Worm (Caenorhabditis elegans) whole organism, L1 larva: ENCODE results near the gene chmp-7.

Source experiments
- C04F5.9 ChIP-seq: sonication (generic microtip); optimal IDR thresholded peaks from 2 replicates; lab custom pipeline; 2016; ENCODE audit warnings: missing genetic modification characterization, missing compliant biosample characterization
- C34B4.2 ChIP-seq: sonication (generic microtip); optimal IDR thresholded peaks from 2 replicates; lab custom pipeline; 2017; ENCODE audit warnings: mild to moderate bottlenecking, missing genetic modification characterization, missing compliant biosample characterization
- aha-1 ChIP-seq: fragments of 150-350 bp; optimal IDR thresholded peaks from 2 replicates; lab custom pipeline; 2014; ENCODE audit warnings: missing biosample characterization, missing genetic modification characterization
- alr-1 ChIP-seq: fragments of 200-800 bp; sonication (Bioruptor generic); optimal IDR thresholded peaks from 2 replicates; lab custom pipeline; 2018; ENCODE audit warnings: borderline replicate concordance, mild to moderate bottlenecking, missing genetic modification characterization, missing compliant biosample characterization
- blmp-1 ChIP-seq: fragments of 150-350 bp; optimal IDR thresholded peaks from 2 replicates; lab custom pipeline; 2014; ENCODE audit warnings: missing biosample characterization, missing genetic modification characterization
- ceh-8 ChIP-seq: fragments of 200-800 bp; sonication (Bioruptor generic); optimal IDR thresholded peaks from 2 replicates; lab custom pipeline; 2018; ENCODE audit warnings: mild to moderate bottlenecking, missing genetic modification characterization, moderate library complexity, missing compliant biosample characterization
- ceh-82 ChIP-seq, 3 experiments: fragments of 150-350 bp in 1 of 3; sonication (generic microtip) in 2 of 3; optimal IDR thresholded peaks; 2 replicates each; lab custom pipeline; 2014 to 2017; ENCODE audit warnings: missing biosample characterization in 3 of 3, missing genetic modification characterization in 3 of 3
- ceh-88 ChIP-seq: fragments of 200-800 bp; sonication (Bioruptor generic); IDR thresholded peaks from 2 replicates; pipeline ENCODE4 v1.3.6; 2022; ENCODE audit warnings: missing genetic modification characterization, missing compliant biosample characterization
- dpl-1 ChIP-seq, 3 experiments: fragments of 150-350 bp in 2 of 3; sonication (generic microtip) in 1 of 3; optimal IDR thresholded peaks; 2 replicates each; lab custom pipeline; 2014 to 2017; ENCODE audit warnings: missing biosample characterization in 3 of 3, missing genetic modification characterization in 3 of 3, missing genetic modification reagents in 3 of 3
- dsc-1 ChIP-seq: sonication (generic microtip); optimal IDR thresholded peaks from 2 replicates; lab custom pipeline; 2016; ENCODE audit warnings: mild to moderate bottlenecking, missing genetic modification characterization, missing compliant biosample characterization
- efl-1 ChIP-seq, 4 experiments: fragments of 150-350 bp; optimal IDR thresholded peaks in 3 of 4; peaks in 1 of 4; 1 replicate in 1 of 4; 2 replicates in 3 of 4; lab custom pipeline; 2014; ENCODE audit warnings: missing biosample characterization in 2 of 4, missing genetic modification characterization in 2 of 4, missing genetic modification reagents in 2 of 4
- egl-27 ChIP-seq, 2 experiments: fragments of 150-350 bp in 1 of 2; sonication (generic microtip); optimal IDR thresholded peaks; 3 replicates each; lab custom pipeline; 2017 to 2018; ENCODE audit warnings: missing biosample characterization in 2 of 2, missing genetic modification characterization in 2 of 2, missing genetic modification reagents in 2 of 2
- elt-3 ChIP-seq, 6 experiments: fragments of 150-350 bp in 1 of 6; sonication (generic microtip); optimal IDR thresholded peaks; 2 replicates each; lab custom pipeline; 2017 to 2018; ENCODE audit warnings: missing biosample characterization in 6 of 6, missing genetic modification characterization in 6 of 6, inconsistent platforms in 1 of 6
- ets-5 ChIP-seq: fragments of 200-800 bp; sonication (Bioruptor generic); IDR thresholded peaks from 2 replicates; pipeline ENCODE4 v1.3.6; 2022; ENCODE audit warnings: missing genetic modification characterization, missing compliant biosample characterization
- fkh-8 ChIP-seq: sonication (generic microtip); optimal IDR thresholded peaks from 2 replicates; lab custom pipeline; 2016; ENCODE audit warnings: mild to moderate bottlenecking, missing genetic modification characterization, missing compliant biosample characterization
- hlh-17 ChIP-seq: fragments of 200-800 bp; sonication (Bioruptor generic); optimal IDR thresholded peaks from 2 replicates; lab custom pipeline; 2018; ENCODE audit warnings: missing genetic modification characterization, mild to moderate bottlenecking, missing compliant biosample characterization, moderate library complexity, borderline replicate concordance
- hpl-2 ChIP-seq: fragments of 150-350 bp; optimal IDR thresholded peaks from 2 replicates; lab custom pipeline; 2014; ENCODE audit warnings: missing biosample characterization, missing genetic modification reagents, missing genetic modification characterization
- irx-1 ChIP-seq: sonication (generic microtip); optimal IDR thresholded peaks from 2 replicates; lab custom pipeline; 2016; ENCODE audit warnings: missing genetic modification characterization, missing compliant biosample characterization
- lin-14 ChIP-seq: fragments of 200-800 bp; sonication (Bioruptor generic); optimal IDR thresholded peaks from 2 replicates; lab custom pipeline; 2018; ENCODE audit warnings: mild to moderate bottlenecking, missing genetic modification characterization, moderate library complexity, missing compliant biosample characterization
- lin-39 ChIP-seq: fragments of 150-350 bp; optimal IDR thresholded peaks from 2 replicates; lab custom pipeline; 2014; ENCODE audit warnings: missing biosample characterization, missing genetic modification reagents, missing genetic modification characterization
- lsy-2 ChIP-seq, 2 experiments: fragments of 150-350 bp; optimal IDR thresholded peaks; 2 replicates each; lab custom pipeline; 2014; ENCODE audit warnings: missing biosample characterization in 2 of 2, missing genetic modification characterization in 2 of 2
- mef-2 ChIP-seq: fragments of 150-350 bp; optimal IDR thresholded peaks from 2 replicates; lab custom pipeline; 2014; ENCODE audit warnings: missing biosample characterization, missing genetic modification characterization
- mep-1 ChIP-seq: fragments of 150-350 bp; optimal IDR thresholded peaks from 2 replicates; lab custom pipeline; 2014; ENCODE audit warnings: missing biosample characterization, missing genetic modification characterization
- nhr-11 ChIP-seq: fragments of 150-350 bp; optimal IDR thresholded peaks from 2 replicates; lab custom pipeline; 2014; ENCODE audit warnings: missing biosample characterization, missing genetic modification characterization
- nhr-20 ChIP-seq: sonication (generic microtip); optimal IDR thresholded peaks from 2 replicates; lab custom pipeline; 2016; ENCODE audit warnings: mild to moderate bottlenecking, missing genetic modification characterization, missing compliant biosample characterization
- nhr-237 ChIP-seq: fragments of 150-350 bp; optimal IDR thresholded peaks from 2 replicates; lab custom pipeline; 2014; ENCODE audit warnings: missing biosample characterization, missing genetic modification characterization
- nhr-47 ChIP-seq: sonication (generic microtip); optimal IDR thresholded peaks from 2 replicates; lab custom pipeline; 2016; ENCODE audit warnings: mild to moderate bottlenecking, missing genetic modification characterization, moderate library complexity, missing compliant biosample characterization
- nhr-76 ChIP-seq: sonication (generic microtip); optimal IDR thresholded peaks from 2 replicates; lab custom pipeline; 2017; ENCODE audit warnings: missing biosample characterization, missing genetic modification characterization
- nhr-77 ChIP-seq: fragments of 150-350 bp; optimal IDR thresholded peaks from 2 replicates; lab custom pipeline; 2014; ENCODE audit warnings: missing biosample characterization, missing genetic modification characterization
- nhr-84 ChIP-seq: sonication (generic microtip); optimal IDR thresholded peaks from 2 replicates; lab custom pipeline; 2017; ENCODE audit warnings: missing biosample characterization, missing genetic modification characterization
- nhr-85 ChIP-seq: sonication (generic microtip); peaks from one replicate; lab custom pipeline; 2016; ENCODE audit warnings: missing genetic modification characterization, inconsistent platforms, missing compliant biosample characterization
- nhr-90 ChIP-seq: sonication (generic microtip); optimal IDR thresholded peaks from 2 replicates; lab custom pipeline; 2016; ENCODE audit warnings: mild to moderate bottlenecking, missing genetic modification characterization, missing compliant biosample characterization; ENCODE audit not compliant: poor library complexity
- pax-3 ChIP-seq: fragments of 200-800 bp; sonication (Bioruptor generic); optimal IDR thresholded peaks from 2 replicates; lab custom pipeline; 2018; ENCODE audit warnings: mild to moderate bottlenecking, missing genetic modification characterization, moderate library complexity, missing compliant biosample characterization
- pqm-1 ChIP-seq: sonication (generic microtip); optimal IDR thresholded peaks from 3 replicates; lab custom pipeline; 2017; ENCODE audit warnings: missing biosample characterization, missing genetic modification characterization
- skn-1 ChIP-seq: fragments of 150-350 bp; optimal IDR thresholded peaks from 2 replicates; lab custom pipeline; 2014; ENCODE audit warnings: missing biosample characterization, missing genetic modification characterization
- snpc-4 ChIP-seq: fragments of 150-350 bp; optimal IDR thresholded peaks from 2 replicates; lab custom pipeline; 2014; ENCODE audit warnings: missing biosample characterization, missing genetic modification characterization
- snu-23 ChIP-seq: sonication (generic microtip); optimal IDR thresholded peaks from 2 replicates; lab custom pipeline; 2016; ENCODE audit warnings: missing genetic modification characterization, missing compliant biosample characterization
- sptf-1 ChIP-seq: fragments of 150-350 bp; optimal IDR thresholded peaks from 2 replicates; lab custom pipeline; 2014; ENCODE audit warnings: missing biosample characterization, missing genetic modification characterization
- sup-37 ChIP-seq: fragments of 200-800 bp; sonication (Bioruptor generic); optimal IDR thresholded peaks from 2 replicates; lab custom pipeline; 2018; ENCODE audit warnings: mild to moderate bottlenecking, missing genetic modification characterization, missing compliant biosample characterization
- swsn-7 ChIP-seq: sonication (generic microtip); optimal IDR thresholded peaks from 2 replicates; lab custom pipeline; 2016; ENCODE audit warnings: missing genetic modification characterization, missing compliant biosample characterization
- tbx-2 ChIP-seq: sonication (generic microtip); optimal IDR thresholded peaks from 2 replicates; lab custom pipeline; 2016; ENCODE audit warnings: missing genetic modification characterization, missing compliant biosample characterization
- unc-130 ChIP-seq: fragments of 150-350 bp; optimal IDR thresholded peaks from 2 replicates; lab custom pipeline; 2017; ENCODE audit warnings: missing biosample characterization, missing genetic modification characterization, inconsistent platforms
- unc-86 ChIP-seq: sonication (generic microtip); optimal IDR thresholded peaks from 2 replicates; lab custom pipeline; 2016; ENCODE audit warnings: missing genetic modification characterization, missing compliant biosample characterization
- unc-98 ChIP-seq: fragments of 200-800 bp; sonication (Bioruptor generic); IDR thresholded peaks from 2 replicates; pipeline ENCODE4 v1.3.6; 2022; ENCODE audit warnings: missing genetic modification characterization, missing compliant biosample characterization
- vab-15 ChIP-seq: sonication (generic microtip); optimal IDR thresholded peaks from 2 replicates; lab custom pipeline; 2017; ENCODE audit warnings: missing genotype, mild to moderate bottlenecking, missing genetic modification characterization, missing compliant biosample characterization
- zip-4 ChIP-seq: fragments of 200-800 bp; sonication (Bioruptor generic); optimal IDR thresholded peaks from 2 replicates; lab custom pipeline; 2018; ENCODE audit warnings: mild to moderate bottlenecking, missing genetic modification characterization, moderate library complexity, missing compliant biosample characterization

chmp-7 gene

ce11 chrII:9057035-9057668, 2.4 kb downstream of the chmp-7 start, which contains the start of gene rpl-32 (continued):
- TF ChIP-seq ceh-88 (peak; percentile 29; the same call in 1 of the 2 replicates), elt-3 (tag; optimal IDR thresholded peaks at IDR 0.05; lab: Kevin White, UChicago) (peak in 3 of 6 experiments; percentile 0 to 89 (median 55)), aha-1 (no peak), pqm-1 (tag; lab: Kevin White, UChicago) (no peak), ets-5 (no peak), pax-3 (tag; lab: Kevin White, UChicago) (no peak), unc-86 (tag; lab: Kevin White, UChicago) (peak; percentile 42), unc-130 (peak; percentile 61), dsc-1 (tag; lab: Kevin White, UChicago) (peak; percentile 45), lin-14 (GFP tag; lab: Kevin White, UChicago) (peak; percentile 87), nhr-11 (tag; lab: Kevin White, UChicago) (no peak), ceh-82 (tag; optimal IDR thresholded peaks at IDR 0.05; lab: Kevin White, UChicago) (peak in 2 of 3 experiments; percentile 64 to 88), fkh-8 (tag; lab: Kevin White, UChicago) (peak; percentile 81), nhr-76 (tag; lab: Kevin White, UChicago) (no peak), nhr-77 (tag; lab: Kevin White, UChicago) (peak; percentile 69), nhr-85 (tag; lab: Kevin White, UChicago) (peak; percentile 88), tbx-2 (tag; lab: Kevin White, UChicago) (peak; percentile 72), alr-1 (tag; lab: Kevin White, UChicago) (no peak), nhr-84 (no peak), zip-4 (no peak), dpl-1 (GFP tag; optimal IDR thresholded peaks at IDR 0.05; lab: Kevin White, UChicago) (peak; percentile 63 to 80 (median 76)), mef-2 (tag; lab: Kevin White, UChicago) (peak; percentile 20), ceh-8 (GFP tag; lab: Kevin White, UChicago) (no peak), C04F5.9 (tag; lab: Kevin White, UChicago) (no peak), hpl-2 (GFP tag; lab: Kevin White, UChicago) (peak; percentile 42), efl-1 (optimal IDR thresholded peaks at IDR 0.05; lab: Kevin White, UChicago) (peak; percentile 74 to 80), efl-1 (GFP tag; optimal IDR thresholded peaks at IDR 0.05 in 1 of 2; lab: Kevin White, UChicago) (peak; percentile 74 to 97), swsn-7 (tag; lab: Kevin White, UChicago) (peak; percentile 67), nhr-47 (tag; lab: Kevin White, UChicago) (peak; percentile 74), sptf-1 (tag; lab: Kevin White, UChicago) (no peak), lin-39 (tag; lab: Kevin White, UChicago) (peak; percentile 53), skn-1 (tag; lab: Kevin White, UChicago) (peak; percentile 89), mep-1 (tag; lab: Kevin White, UChicago) (peak; percentile 92)

ce11 chrII:9059010-9059409, 4.2 kb downstream of the chmp-7 start:
- TF ChIP-seq lsy-2 (tag; optimal IDR thresholded peaks at IDR 0.05; lab: Kevin White, UChicago) (peak; percentile 3 to 7), snpc-4 (tag; lab: Kevin White, UChicago) (no peak), alr-1 (tag; lab: Kevin White, UChicago) (no peak), swsn-7 (tag; lab: Kevin White, UChicago) (no peak)

DNA sequence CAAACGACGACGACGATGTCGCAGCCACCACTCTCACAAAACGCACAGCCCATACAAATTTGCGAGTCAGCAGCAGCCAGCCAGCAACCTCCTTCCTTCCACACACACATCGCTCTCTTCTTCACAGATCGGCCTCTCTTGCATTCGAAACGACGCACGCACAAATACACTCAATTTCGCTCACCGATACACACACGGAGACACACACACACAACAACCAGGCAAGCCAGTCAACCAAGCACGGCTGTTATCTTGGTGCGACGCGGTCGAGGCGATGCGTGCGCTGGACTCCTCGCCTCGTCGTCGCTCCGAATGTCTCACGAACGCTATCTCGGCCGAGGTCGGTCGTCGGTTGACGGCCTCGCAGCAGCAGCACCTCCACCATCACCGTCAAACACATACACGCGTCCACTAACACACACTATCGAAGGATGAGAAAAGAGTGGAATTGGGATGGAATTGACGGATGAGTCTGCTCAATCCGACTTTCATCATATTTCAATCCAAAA, 5.6 kb downstream of the chmp-7 start:
- no peak for TF ChIP-seq hlh-17
- TF ChIP-seq lin-14 (GFP tag; lab: Kevin White, UChicago), result peak; percentile 97
- peak; percentile 90 for TF ChIP-seq nhr-20 (tag; lab: Kevin White, UChicago)
- peak; percentile 64 for TF ChIP-seq nhr-237
- no peak for TF ChIP-seq ceh-88
- TF ChIP-seq skn-1 (tag; lab: Kevin White, UChicago), result peak; percentile 75
- no peak for TF ChIP-seq unc-98 (GFP tag; lab: Robert Waterston, UW)
- TF ChIP-seq vab-15 (tag; lab: Kevin White, UChicago), result no peak
- no peak for TF ChIP-seq sup-37 (GFP tag; lab: Kevin White, UChicago)
- TF ChIP-seq unc-130, result peak; percentile 83
- no peak for TF ChIP-seq alr-1 (tag; lab: Kevin White, UChicago)
- TF ChIP-seq irx-1 (tag; lab: Kevin White, UChicago), result peak; percentile 31
- peak; percentile 67 for TF ChIP-seq blmp-1
- TF ChIP-seq egl-27 (tag; optimal IDR thresholded peaks at IDR 0.05; lab: Kevin White, UChicago), result peak; percentile 70 to 81
- peak; percentile 53 to 64 (median 55) for TF ChIP-seq dpl-1 (GFP tag; optimal IDR thresholded peaks at IDR 0.05; lab: Kevin White, UChicago)
- no peak for TF ChIP-seq C34B4.2 (tag; lab: Kevin White, UChicago)
- no peak for TF ChIP-seq mef-2 (tag; lab: Kevin White, UChicago)
- TF ChIP-seq snu-23 (GFP tag; lab: Kevin White, UChicago), result peak; percentile 95
- TF ChIP-seq nhr-90, result peak; percentile 78
- TF ChIP-seq elt-3 (tag; optimal IDR thresholded peaks at IDR 0.05; lab: Kevin White, UChicago), result peak in 5 of 6 experiments; percentile 39 to 83 (median 59)
